Fruit fly (Drosophila melanogaster) whole organism, embryonic: Measurements from ENCODE around the gene Alp10.

Experiments used
- CG13424 ChIP-seq: fragments of 200-800 bp; sonication (Bioruptor generic); optimal IDR thresholded peaks from 2 replicates; lab custom pipeline; 2019; ENCODE audit warnings: missing biosample characterization, mild to moderate bottlenecking, missing genetic modification characterization, moderate library complexity
- CG31441 ChIP-seq: fragments of 200-800 bp; sonication (Bioruptor generic); IDR thresholded peaks from 2 replicates; pipeline ENCODE4 v1.3.6; 2022; ENCODE audit warnings: missing biosample characterization, missing genetic modification characterization
- CG9727 ChIP-seq: fragments of 200-800 bp; sonication (Bioruptor generic); optimal IDR thresholded peaks from 3 replicates; lab custom pipeline; 2017; ENCODE audit warnings: missing biosample characterization, mild to moderate bottlenecking, missing genetic modification characterization
- Hr78 ChIP-seq, 2 experiments: fragments of 200-800 bp in 1 of 2; fragments of >200 bp in 1 of 2; sonication (Bioruptor generic) in 1 of 2; optimal IDR thresholded peaks; 2 replicates each; lab custom pipeline; 2017 to 2019; ENCODE audit warnings: missing biosample characterization in 2 of 2, missing genetic modification characterization in 2 of 2, mild to moderate bottlenecking in 1 of 2, moderate library complexity in 1 of 2
- cg ChIP-seq: fragments of 200-800 bp; sonication (Bioruptor generic); optimal IDR thresholded peaks from 3 replicates; lab custom pipeline; 2019; ENCODE audit warnings: missing biosample characterization, mild to moderate bottlenecking, missing genetic modification characterization, moderate library complexity

- TF ChIP-seq cg (GFP tag; lab: Kevin White, UChicago) (no peak), CG9727 (no peak), CG31441 (GFP tag; lab: Robert Waterston, UW) (no peak), Hr78 (GFP tag; optimal IDR thresholded peaks at IDR 0.05; lab: Kevin White, UChicago) (no peak), CG13424 (no peak)
Measured at dm6 chr3L:5615744-5616143, 20.7 kb upstream of the Alp10 start.
